Worm (Caenorhabditis elegans) whole organism, L1 larva: ENCODE data around the gene prx-13.

Source experiments
- F16B12.6 ChIP-seq: fragments of 150-350 bp; optimal IDR thresholded peaks from 2 replicates; lab custom pipeline; 2014; ENCODE audit warnings: missing biosample characterization, missing genetic modification characterization
- fos-1 ChIP-seq: fragments of 150-350 bp; optimal IDR thresholded peaks from 2 replicates; lab custom pipeline; 2014; ENCODE audit warnings: missing biosample characterization, missing genetic modification characterization
- nhr-11 ChIP-seq: fragments of 150-350 bp; optimal IDR thresholded peaks from 2 replicates; lab custom pipeline; 2014; ENCODE audit warnings: missing biosample characterization, missing genetic modification characterization
- nhr-28 ChIP-seq: fragments of 150-350 bp; optimal IDR thresholded peaks from 2 replicates; lab custom pipeline; 2014; ENCODE audit warnings: missing biosample characterization, missing genetic modification characterization
- unc-62 ChIP-seq: fragments of 150-350 bp; optimal IDR thresholded peaks from 2 replicates; lab custom pipeline; 2014; ENCODE audit warnings: missing biosample characterization, missing genetic modification reagents, missing genetic modification characterization

- no peak for TF ChIP-seq nhr-28
- TF ChIP-seq F16B12.6 = no peak
- no peak for TF ChIP-seq nhr-11 (tag; lab: Kevin White, UChicago)
- TF ChIP-seq fos-1 (tag; lab: Kevin White, UChicago) = no peak
- no peak for TF ChIP-seq unc-62 (GFP tag; lab: Kevin White, UChicago)
These were observed 41.6 kb downstream of the prx-13 start, which contains the start of gene E04F6.15 for ce11 chrII:7210187-7210586.
